Worm (Caenorhabditis elegans) whole organism, midembryonic: ENCODE results near the gene mks-1.

Experiments used
- T22C8.4 ChIP-seq: fragments of 200-800 bp; sonication (Bioruptor generic); IDR thresholded peaks from 2 replicates; pipeline ENCODE4 v1.3.6; 2022; ENCODE audit warnings: missing genetic modification characterization, missing compliant biosample characterization
- cog-1 ChIP-seq: sonication (generic microtip); optimal IDR thresholded peaks from 2 replicates; lab custom pipeline; 2016; ENCODE audit warnings: missing genetic modification characterization, missing compliant biosample characterization
- flt-1 ChIP-seq: fragments of 200-800 bp; sonication (Bioruptor generic); IDR thresholded peaks from 2 replicates; pipeline ENCODE4 v1.3.6; 2022; ENCODE audit warnings: missing genetic modification characterization, missing compliant biosample characterization
- ref-1 ChIP-seq: fragments of 200-800 bp; sonication (Bioruptor generic); conservative IDR thresholded peaks from 2 replicates; pipeline ENCODE4 v1.3.6; 2022; ENCODE audit warnings: missing genetic modification reagents, missing genetic modification characterization, missing compliant biosample characterization
- ztf-23 ChIP-seq: fragments of 200-800 bp; sonication (Bioruptor generic); IDR thresholded peaks from 2 replicates; pipeline ENCODE4 v1.3.6; 2022; ENCODE audit warnings: missing genetic modification reagents, missing genetic modification characterization, missing compliant biosample characterization
- ztf-29 ChIP-seq: fragments of 200-800 bp; sonication (Bioruptor generic); IDR thresholded peaks from 2 replicates; pipeline ENCODE4 v1.3.6; 2022; ENCODE audit warnings: missing genetic modification reagents, missing genetic modification characterization, missing compliant biosample characterization

ce11 chrIII:3219050-3219449, 33.0 kb downstream of the mks-1 start, which contains the start of gene frm-8:
- TF ChIP-seq flt-1 (GFP tag; lab: Robert Waterston, UW): no peak
- no peak for TF ChIP-seq cog-1 (tag; lab: Kevin White, UChicago)
- TF ChIP-seq ref-1: no peak
- TF ChIP-seq T22C8.4 (GFP tag; lab: Robert Waterston, UW): no peak
- no peak for TF ChIP-seq ztf-23 (GFP tag; lab: Robert Waterston, UW)
- no peak for TF ChIP-seq ztf-29 (GFP tag; lab: Robert Waterston, UW)
